Fruit fly (Drosophila melanogaster): ENCODE data around the gene CycT.

dm6 chr3L:17506830-17507229 lies 50.8 kb downstream of the CycT start:
- TF ChIP-seq vri (GFP tag; optimal IDR thresholded peaks at IDR 0.05) = peak; percentile 31
- no peak for TF ChIP-seq Lpt (GFP tag; optimal IDR thresholded peaks at IDR 0.05)
- TF ChIP-seq CG9139 (GFP tag; optimal IDR thresholded peaks at IDR 0.05) = no peak
- TF ChIP-seq CG8632 (GFP tag; optimal IDR thresholded peaks at IDR 0.05) = no peak
- TF ChIP-seq CG31627 (GFP tag; optimal IDR thresholded peaks at IDR 0.05) = peak; percentile 11
- no peak for TF ChIP-seq CG6808 (GFP tag; optimal IDR thresholded peaks at IDR 0.05)
- no peak for TF ChIP-seq CG3032 (tag; optimal IDR thresholded peaks at IDR 0.05)
- peak; percentile 11 for TF ChIP-seq Ets96B (tag; optimal IDR thresholded peaks at IDR 0.05)
- peak; percentile 27 for TF ChIP-seq Hr4 (GFP tag; optimal IDR thresholded peaks at IDR 0.05)
- no peak for TF ChIP-seq Ets21C (GFP tag; optimal IDR thresholded peaks at IDR 0.05)
- no peak for TF ChIP-seq CG7368 (GFP tag; optimal IDR thresholded peaks at IDR 0.05)
